Fruit fly (Drosophila melanogaster) whole organism, adult: ENCODE measurements around the gene plh.
A peak's percentile ranks its signal among the peaks of the same experiment; 100 is the strongest.

Source experiments
- CG11617 ChIP-seq: fragments of 200-800 bp; sonication (Bioruptor generic); optimal IDR thresholded peaks from 2 replicates; lab custom pipeline; 2017; ENCODE audit warnings: mild to moderate bottlenecking, missing biosample characterization, missing genetic modification reagents, missing genetic modification characterization
- CG12768 ChIP-seq: fragments of 200-800 bp; sonication (Bioruptor generic); optimal IDR thresholded peaks from 2 replicates; lab custom pipeline; 2017; ENCODE audit warnings: missing biosample characterization, missing genetic modification characterization, mild to moderate bottlenecking, moderate library complexity, missing genetic modification reagents
- CG14711 ChIP-seq: fragments of 200-800 bp; sonication (Bioruptor generic); optimal IDR thresholded peaks from 2 replicates; lab custom pipeline; 2018; ENCODE audit warnings: missing biosample characterization, mild to moderate bottlenecking, missing genetic modification characterization, moderate library complexity
- CG1620 ChIP-seq: fragments of 200-800 bp; sonication (Bioruptor generic); optimal IDR thresholded peaks from 2 replicates; lab custom pipeline; 2016; ENCODE audit warnings: missing biosample characterization, missing genetic modification characterization
- CG33017 ChIP-seq: fragments of 200-800 bp; sonication (Bioruptor generic); optimal IDR thresholded peaks from 2 replicates; lab custom pipeline; 2018; ENCODE audit warnings: missing biosample characterization, mild to moderate bottlenecking, missing genetic modification characterization, moderate library complexity
- CG5204 ChIP-seq: fragments of 200-800 bp; sonication (Bioruptor generic); optimal IDR thresholded peaks from 2 replicates; lab custom pipeline; 2016; ENCODE audit warnings: missing biosample characterization, missing genetic modification characterization
- CG7045 ChIP-seq: fragments of 200-800 bp; sonication (Bioruptor generic); optimal IDR thresholded peaks from 2 replicates; lab custom pipeline; 2017; ENCODE audit warnings: missing biosample characterization, mild to moderate bottlenecking, missing genetic modification characterization
- CG7101 ChIP-seq: fragments of 200-800 bp; sonication (Bioruptor generic); optimal IDR thresholded peaks from 2 replicates; lab custom pipeline; 2018; ENCODE audit warnings: missing biosample characterization, mild to moderate bottlenecking, missing genetic modification characterization, moderate library complexity
- Clk ChIP-seq: fragments of 200-800 bp; sonication (Bioruptor generic); optimal IDR thresholded peaks from 2 replicates; lab custom pipeline; 2017; ENCODE audit warnings: missing biosample characterization, missing genetic modification characterization
- Crg-1 ChIP-seq: fragments of 200-800 bp; sonication (Bioruptor generic); optimal IDR thresholded peaks from 2 replicates; lab custom pipeline; 2016; ENCODE audit warnings: missing biosample characterization, missing genetic modification characterization
- Hr96 ChIP-seq: fragments of 200-800 bp; sonication (Bioruptor generic); optimal IDR thresholded peaks from 2 replicates; lab custom pipeline; 2016; ENCODE audit warnings: missing biosample characterization, missing genetic modification characterization
- Mnt ChIP-seq: fragments of 200-800 bp; sonication (Bioruptor generic); optimal IDR thresholded peaks from 2 replicates; lab custom pipeline; 2016; ENCODE audit warnings: missing biosample characterization, mild to moderate bottlenecking, missing genetic modification characterization
- bab1 ChIP-seq: fragments of 200-800 bp; sonication (Bioruptor generic); optimal IDR thresholded peaks from 3 replicates; lab custom pipeline; 2019; ENCODE audit warnings: missing biosample characterization, mild to moderate bottlenecking, missing genetic modification characterization, moderate library complexity
- cic ChIP-seq: fragments of 200-800 bp; sonication (Bioruptor generic); optimal IDR thresholded peaks from 2 replicates; lab custom pipeline; 2017; ENCODE audit warnings: missing biosample characterization, mild to moderate bottlenecking, missing genetic modification characterization, moderate library complexity
- cnc ChIP-seq, 2 experiments: fragments of >200 bp; optimal IDR thresholded peaks; 2 replicates each; lab custom pipeline; 2017
- kay ChIP-seq: fragments of 200-800 bp; sonication (Bioruptor generic); peaks from one replicate; lab custom pipeline; 2016; ENCODE audit warnings: missing biosample characterization, missing genetic modification characterization, borderline replicate concordance
- ovo ChIP-seq: fragments of 200-800 bp; sonication (Bioruptor generic); optimal IDR thresholded peaks from 2 replicates; lab custom pipeline; 2016; ENCODE audit warnings: missing biosample characterization, missing genetic modification characterization
- pad ChIP-seq: fragments of 200-800 bp; sonication (Bioruptor generic); optimal IDR thresholded peaks from 3 replicates; lab custom pipeline; 2017; ENCODE audit warnings: missing biosample characterization, missing genetic modification characterization, mild to moderate bottlenecking, moderate library complexity, missing genetic modification reagents
- tj ChIP-seq: fragments of 200-800 bp; sonication (Bioruptor generic); optimal IDR thresholded peaks from 3 replicates; lab custom pipeline; 2017; ENCODE audit warnings: missing biosample characterization, mild to moderate bottlenecking, missing genetic modification characterization, moderate library complexity
- toe ChIP-seq: fragments of 200-800 bp; sonication (Bioruptor generic); optimal IDR thresholded peaks from 2 replicates; lab custom pipeline; 2016; ENCODE audit warnings: missing biosample characterization, missing genetic modification characterization

plh gene

dm6 chr3R:4974514-4975314 lies 36.1 kb downstream of the plh start:
- no peak for TF ChIP-seq CG11617 (GFP tag; lab: Kevin White, UChicago)
- no peak for TF ChIP-seq bab1 (GFP tag; lab: Kevin White, UChicago)

dm6 chr3R:4973762-4974369 lies 37.0 kb downstream of the plh start:
- TF ChIP-seq CG5204 (no peak), CG1620 (no peak), ovo (GFP tag; lab: Kevin White, UChicago) (no peak), Clk (no peak), cic (no peak)

dm6 chr3R:4972961-4973595 lies 37.8 kb downstream of the plh start:
- TF ChIP-seq cic (no peak), cnc (optimal IDR thresholded peaks at IDR 0.05; lab: Kevin White, UChicago) (no peak), pad (GFP tag; lab: Kevin White, UChicago) (no peak), CG7045 (GFP tag; lab: Kevin White, UChicago) (no peak), tj (GFP tag; lab: Kevin White, UChicago) (no peak), CG14711 (tag; lab: Kevin White, UChicago) (no peak), Clk (no peak), Hr96 (no peak)

- no peak for TF ChIP-seq bab1 (GFP tag; lab: Kevin White, UChicago)
- no peak for TF ChIP-seq cnc (optimal IDR thresholded peaks at IDR 0.05; lab: Kevin White, UChicago)
- TF ChIP-seq Mnt (GFP tag; lab: Kevin White, UChicago): no peak
- peak; percentile 24 for TF ChIP-seq Crg-1 (GFP tag; lab: Kevin White, UChicago)
- TF ChIP-seq CG7045 (GFP tag; lab: Kevin White, UChicago): no peak
- peak; percentile 14 for TF ChIP-seq ovo (GFP tag; lab: Kevin White, UChicago)
- TF ChIP-seq CG14711 (tag; lab: Kevin White, UChicago): peak; percentile 9
- TF ChIP-seq tj (GFP tag; lab: Kevin White, UChicago): no peak
- TF ChIP-seq kay: no peak
- no peak for TF ChIP-seq Clk
- peak; percentile 55 for TF ChIP-seq CG1620
- peak; percentile 54 for TF ChIP-seq toe (GFP tag; lab: Kevin White, UChicago)
- TF ChIP-seq pad (GFP tag; lab: Kevin White, UChicago): peak; percentile 5
- TF ChIP-seq CG12768 (GFP tag; lab: Kevin White, UChicago): no peak
- TF ChIP-seq CG7101 (tag; lab: Kevin White, UChicago): peak; percentile 35
- TF ChIP-seq Hr96: peak; percentile 64
Measured at dm6 chr3R:4970415-4971140, 40.3 kb downstream of the plh start.

DNA sequence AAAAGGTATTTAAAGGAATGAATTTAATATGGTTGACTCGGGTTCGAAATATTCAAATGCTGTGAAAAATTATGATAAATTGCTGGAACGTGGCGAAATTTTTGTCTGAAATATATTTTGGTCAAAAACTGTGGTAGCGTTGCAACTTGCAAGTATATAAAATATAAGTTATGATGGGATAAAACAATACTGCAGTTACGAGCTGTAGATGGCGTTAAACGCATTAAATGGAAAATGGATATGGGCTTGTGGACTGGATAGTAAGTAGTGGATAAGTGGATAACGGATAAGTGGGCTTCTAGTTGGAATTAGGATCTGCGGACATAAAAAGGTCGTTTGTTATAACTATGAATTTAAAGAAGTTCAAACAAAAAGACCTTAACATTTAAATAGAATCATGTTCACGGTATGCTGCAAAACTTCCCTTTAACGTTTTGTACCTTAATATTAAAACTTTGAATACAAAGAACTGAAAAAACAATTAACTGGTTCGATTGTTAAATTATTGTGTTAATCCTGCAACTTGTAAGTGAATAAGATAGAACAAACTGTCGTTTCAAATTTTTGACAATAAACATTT lies 41.5 kb downstream of the plh start:
- TF ChIP-seq bab1 (GFP tag; lab: Kevin White, UChicago): no peak

DNA sequence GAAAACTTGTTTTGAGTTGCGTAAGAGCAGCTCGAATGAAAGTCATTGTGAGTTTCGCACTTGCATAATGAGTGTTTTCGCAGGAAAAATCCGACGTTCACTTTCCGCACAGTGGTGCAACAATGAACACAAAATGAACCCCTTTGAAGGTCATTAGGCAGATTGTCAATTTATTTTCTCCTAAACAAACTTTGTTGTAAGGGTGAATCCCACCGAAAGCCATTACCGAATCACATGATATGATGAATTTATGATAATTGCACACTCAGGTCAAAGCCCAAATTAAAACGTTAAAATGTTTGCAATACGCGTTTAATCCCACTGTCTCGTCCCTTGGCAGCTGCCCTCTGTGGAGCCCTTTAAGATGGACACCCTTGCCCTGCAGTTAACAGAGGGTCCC lies 43.5 kb downstream of the plh start:
- TF ChIP-seq toe (GFP tag; lab: Kevin White, UChicago) (no peak), CG1620 (no peak), Hr96 (no peak), CG7101 (tag; lab: Kevin White, UChicago) (no peak), CG7045 (GFP tag; lab: Kevin White, UChicago) (no peak), pad (GFP tag; lab: Kevin White, UChicago) (no peak), CG33017 (tag; lab: Kevin White, UChicago) (no peak), Crg-1 (GFP tag; lab: Kevin White, UChicago) (no peak), CG12768 (GFP tag; lab: Kevin White, UChicago) (no peak)
